Fruit fly (Drosophila melanogaster): ENCODE results near the gene CG9231.
A peak's percentile ranks its signal among the peaks of the same experiment; 100 is the strongest.

The CG9231 gene

dm6 chr3L:19598369-19599148 lies 12.8 kb upstream of the CG9231 start, which contains the start of the genes ash1 and Taf6:
Gene ash1, minus strand, starts transcription at chr3L:19598755.
Gene Taf6, plus strand, starts transcription at chr3L:19599088.
- TF ChIP-seq EcR (GFP tag; optimal IDR thresholded peaks at IDR 0.05): no peak
- no peak for TF ChIP-seq CG8159 (tag; optimal IDR thresholded peaks at IDR 0.05)
- TF ChIP-seq CG4496 (GFP tag; IDR thresholded peaks at IDR 0.05): 0 out of 3 replicates have a peak, but pooled peaks have one; percentile 24
- TF ChIP-seq CG15710 (tag; optimal IDR thresholded peaks at IDR 0.05): peak; percentile 8
- TF ChIP-seq CG12605 (GFP tag; IDR thresholded peaks at IDR 0.05): no peak
- TF ChIP-seq fd96Ca (GFP tag; IDR thresholded peaks at IDR 0.05): no peak
- TF ChIP-seq Snoo (tag; optimal IDR thresholded peaks at IDR 0.05): no peak
- no peak for TF ChIP-seq Pif1B (GFP tag; optimal IDR thresholded peaks at IDR 0.05)
- no peak for TF ChIP-seq CG14655 (GFP tag; optimal IDR thresholded peaks at IDR 0.05)
- TF ChIP-seq CG10348 (GFP tag; IDR thresholded peaks at IDR 0.05): no peak

dm6 chr3L:19590422-19590821 lies 4.6 kb upstream of the CG9231 start, which contains the start of gene CG14100:
Gene CG14100, minus strand, starts transcription at chr3L:19590524.
- TF ChIP-seq Pif1B (GFP tag; optimal IDR thresholded peaks at IDR 0.05) (peak; percentile 100), CG17806 (tag; optimal IDR thresholded peaks at IDR 0.05) (peak; percentile 100), CG15710 (tag; optimal IDR thresholded peaks at IDR 0.05) (peak; percentile 100), CG13204 (GFP tag; optimal IDR thresholded peaks at IDR 0.05) (peak; percentile 100), EcR (GFP tag; optimal IDR thresholded peaks at IDR 0.05) (no peak), Snoo (tag; optimal IDR thresholded peaks at IDR 0.05) (peak; percentile 100), rn (GFP tag; IDR thresholded peaks at IDR 0.05) (peak; percentile 100), gl (tag; optimal IDR thresholded peaks at IDR 0.05) (peak; percentile 100), CG12605 (GFP tag; IDR thresholded peaks at IDR 0.05) (peak; percentile 100), CG8301 (tag; optimal IDR thresholded peaks at IDR 0.05) (peak; percentile 100), D1 (tag; optimal IDR thresholded peaks at IDR 0.05) (peak; percentile 100), Ets98B (GFP tag; IDR thresholded peaks at IDR 0.05) (peak; percentile 100), CG10348 (GFP tag; IDR thresholded peaks at IDR 0.05) (peak; percentile 100), CG34367 (tag; optimal IDR thresholded peaks at IDR 0.05) (peak; percentile 100), Pif1A (GFP tag; optimal IDR thresholded peaks at IDR 0.05) (peak; percentile 100), CG4496 (GFP tag; IDR thresholded peaks at IDR 0.05) (peak; percentile 100), fd96Ca (GFP tag; IDR thresholded peaks at IDR 0.05) (peak; percentile 100), CG14655 (GFP tag; optimal IDR thresholded peaks at IDR 0.05) (peak; percentile 100), CG8159 (tag; optimal IDR thresholded peaks at IDR 0.05) (peak; percentile 100), CG9948 (tag; optimal IDR thresholded peaks at IDR 0.05) (peak; percentile 100), CG32121 (GFP tag; IDR thresholded peaks at IDR 0.05) (peak; percentile 100)

dm6 chr3L:19584369-19584915 lies 1.4 kb downstream of the CG9231 start, which contains the start of gene Shal:
Gene Shal, minus strand, starts transcription at chr3L:19584568.
- TF ChIP-seq Pif1A (GFP tag; optimal IDR thresholded peaks at IDR 0.05): no peak
- no peak for TF ChIP-seq gl (tag; optimal IDR thresholded peaks at IDR 0.05)
- TF ChIP-seq Snoo (tag; optimal IDR thresholded peaks at IDR 0.05): no peak
- no peak for TF ChIP-seq fd96Ca (GFP tag; IDR thresholded peaks at IDR 0.05)
- no peak for TF ChIP-seq Ets98B (GFP tag; IDR thresholded peaks at IDR 0.05)
- no peak for TF ChIP-seq CG17806 (tag; optimal IDR thresholded peaks at IDR 0.05)
- TF ChIP-seq CG8301 (tag; optimal IDR thresholded peaks at IDR 0.05): no peak
- no peak for TF ChIP-seq CG4496 (GFP tag; IDR thresholded peaks at IDR 0.05)
- TF ChIP-seq CG13204 (GFP tag; optimal IDR thresholded peaks at IDR 0.05): no peak
- no peak for TF ChIP-seq CG10348 (GFP tag; IDR thresholded peaks at IDR 0.05)
- TF ChIP-seq D1 (tag; optimal IDR thresholded peaks at IDR 0.05): no peak
- no peak for TF ChIP-seq EcR (GFP tag; optimal IDR thresholded peaks at IDR 0.05)
- TF ChIP-seq CG14655 (GFP tag; optimal IDR thresholded peaks at IDR 0.05): no peak

- no peak for TF ChIP-seq CG9948 (tag; optimal IDR thresholded peaks at IDR 0.05)
- TF ChIP-seq CG12605 (GFP tag; IDR thresholded peaks at IDR 0.05): no peak
- TF ChIP-seq Snoo (tag; optimal IDR thresholded peaks at IDR 0.05): no peak
- no peak for TF ChIP-seq gl (tag; optimal IDR thresholded peaks at IDR 0.05)
- TF ChIP-seq CG32121 (GFP tag; IDR thresholded peaks at IDR 0.05): no peak
- no peak for TF ChIP-seq CG15710 (tag; optimal IDR thresholded peaks at IDR 0.05)
- TF ChIP-seq CG10348 (GFP tag; IDR thresholded peaks at IDR 0.05): no peak
- TF ChIP-seq CG13204 (GFP tag; optimal IDR thresholded peaks at IDR 0.05): no peak
- TF ChIP-seq Ets98B (GFP tag; IDR thresholded peaks at IDR 0.05): no peak
- TF ChIP-seq CG17806 (tag; optimal IDR thresholded peaks at IDR 0.05): no peak
- TF ChIP-seq CG8301 (tag; optimal IDR thresholded peaks at IDR 0.05): no peak
- no peak for TF ChIP-seq rn (GFP tag; IDR thresholded peaks at IDR 0.05)
- no peak for TF ChIP-seq Pif1B (GFP tag; optimal IDR thresholded peaks at IDR 0.05)
- no peak for TF ChIP-seq EcR (GFP tag; optimal IDR thresholded peaks at IDR 0.05)
Observed at dm6 chr3L:19580709-19581227, 5.0 kb downstream of the CG9231 start.

dm6 chr3L:19579346-19579745 lies 6.5 kb downstream of the CG9231 start:
- TF ChIP-seq Ets98B (GFP tag; IDR thresholded peaks at IDR 0.05) (no peak), CG9948 (tag; optimal IDR thresholded peaks at IDR 0.05) (no peak), CG10348 (GFP tag; IDR thresholded peaks at IDR 0.05) (no peak), Pif1A (GFP tag; optimal IDR thresholded peaks at IDR 0.05) (no peak), D1 (tag; optimal IDR thresholded peaks at IDR 0.05) (no peak), rn (GFP tag; IDR thresholded peaks at IDR 0.05) (no peak), EcR (GFP tag; optimal IDR thresholded peaks at IDR 0.05) (no peak), CG8159 (tag; optimal IDR thresholded peaks at IDR 0.05) (no peak)
